Worm (Caenorhabditis elegans) whole organism, early embryonic: ENCODE measurements around the gene sdz-38.

Experiments
- B0310.2 ChIP-seq: sonication (generic microtip); optimal IDR thresholded peaks from 2 replicates; lab custom pipeline; 2016; ENCODE audit warnings: mild to moderate bottlenecking, missing genetic modification characterization, missing compliant biosample characterization
- F13C5.2 ChIP-seq: sonication (generic microtip); optimal IDR thresholded peaks from 2 replicates; lab custom pipeline; 2017; ENCODE audit warnings: mild to moderate bottlenecking, missing genetic modification characterization, inconsistent platforms, missing compliant biosample characterization
- aly-1 ChIP-seq: sonication (generic microtip); optimal IDR thresholded peaks from 2 replicates; lab custom pipeline; 2016; ENCODE audit warnings: missing genetic modification characterization, missing compliant biosample characterization
- ama-1 ChIP-seq: fragments of 150-350 bp; optimal IDR thresholded peaks from 2 replicates; lab custom pipeline; 2014
- ceh-13 ChIP-seq: fragments of 200-800 bp; sonication (Bioruptor generic); optimal IDR thresholded peaks from 2 replicates; lab custom pipeline; 2018; ENCODE audit warnings: mild to moderate bottlenecking, missing genetic modification characterization, missing compliant biosample characterization
- ceh-36 ChIP-seq: sonication (generic microtip); optimal IDR thresholded peaks from 2 replicates; lab custom pipeline; 2016; ENCODE audit warnings: missing genetic modification characterization, inconsistent platforms, missing compliant biosample characterization
- ets-7 ChIP-seq: sonication (generic microtip); optimal IDR thresholded peaks from 2 replicates; lab custom pipeline; 2016; ENCODE audit warnings: missing genotype, missing genetic modification characterization, missing compliant biosample characterization
- flt-1 ChIP-seq: fragments of 200-800 bp; sonication (Bioruptor generic); IDR thresholded peaks from 2 replicates; pipeline ENCODE4 v1.3.6; 2022; ENCODE audit warnings: missing genetic modification characterization, missing compliant biosample characterization
- hmbx-1 ChIP-seq: sonication (generic microtip); optimal IDR thresholded peaks from 2 replicates; lab custom pipeline; 2016; ENCODE audit warnings: mild to moderate bottlenecking, missing genetic modification characterization, missing compliant biosample characterization
- hmg-4 ChIP-seq: fragments of 200-800 bp; sonication (Bioruptor generic); optimal IDR thresholded peaks from 2 replicates; lab custom pipeline; 2018; ENCODE audit warnings: mild to moderate bottlenecking, missing genetic modification characterization, missing compliant biosample characterization
- hnd-1 ChIP-seq: sonication (generic microtip); optimal IDR thresholded peaks from 2 replicates; lab custom pipeline; 2016; ENCODE audit warnings: missing genetic modification characterization, missing compliant biosample characterization
- pes-1 ChIP-seq: fragments of 200-800 bp; sonication (Bioruptor generic); IDR thresholded peaks from 2 replicates; pipeline ENCODE4 v1.3.6; 2022; ENCODE audit warnings: missing genetic modification reagents, missing genetic modification characterization, missing compliant biosample characterization
- scrt-1 ChIP-seq: fragments of 200-800 bp; sonication (Bioruptor generic); IDR thresholded peaks from 2 replicates; pipeline ENCODE4 v1.3.6; 2022; ENCODE audit warnings: missing genetic modification characterization, missing compliant biosample characterization
- sea-1 ChIP-seq: fragments of 200-800 bp; sonication (Bioruptor generic); conservative IDR thresholded peaks from 2 replicates; pipeline ENCODE4 v1.3.6; 2022; ENCODE audit warnings: missing genetic modification characterization, missing compliant biosample characterization
- tbx-11 ChIP-seq: fragments of 200-800 bp; sonication (Bioruptor generic); IDR thresholded peaks from 2 replicates; pipeline ENCODE4 v1.3.6; 2022; ENCODE audit warnings: missing genetic modification characterization, missing compliant biosample characterization
- tbx-37 ChIP-seq: fragments of 200-800 bp; sonication (Bioruptor generic); conservative IDR thresholded peaks from 2 replicates; pipeline ENCODE4 v1.3.6; 2022; ENCODE audit warnings: missing genetic modification reagents, missing genetic modification characterization, missing compliant biosample characterization
- tra-4 ChIP-seq: sonication (generic microtip); optimal IDR thresholded peaks from 2 replicates; lab custom pipeline; 2017; ENCODE audit warnings: missing genetic modification characterization, missing compliant biosample characterization

sdz-38 gene

DNA sequence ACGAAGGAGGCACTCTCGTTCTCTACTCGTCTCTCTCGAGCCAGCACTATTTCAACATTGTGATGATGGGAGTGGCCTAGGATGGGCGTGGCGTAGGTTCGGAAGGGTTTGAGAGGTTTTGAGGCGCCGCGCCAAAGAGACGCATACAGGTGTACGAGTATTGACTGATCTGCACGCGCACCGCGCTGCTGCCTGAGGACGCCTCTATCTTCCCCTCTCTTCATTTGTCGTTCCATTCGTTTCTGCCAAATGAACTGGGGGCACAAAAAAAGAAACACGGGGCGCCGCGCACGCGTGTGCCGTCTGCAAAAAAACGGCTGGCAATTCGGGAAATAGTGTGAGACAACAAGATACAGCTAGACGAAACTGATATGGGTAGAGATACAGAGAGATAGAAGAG is 34.4 kb upstream of the sdz-38 start, which contains the start of gene lec-2:
Gene lec-2 (minus strand): TSS at position 171 of the 400 bp plus-strand sequence.
- TF ChIP-seq aly-1 (tag; lab: Kevin White, UChicago) (peak; percentile 0), tbx-37 (GFP tag; lab: Robert Waterston, UW) (no peak), sea-1 (GFP tag; lab: Robert Waterston, UW) (no peak)

DNA sequence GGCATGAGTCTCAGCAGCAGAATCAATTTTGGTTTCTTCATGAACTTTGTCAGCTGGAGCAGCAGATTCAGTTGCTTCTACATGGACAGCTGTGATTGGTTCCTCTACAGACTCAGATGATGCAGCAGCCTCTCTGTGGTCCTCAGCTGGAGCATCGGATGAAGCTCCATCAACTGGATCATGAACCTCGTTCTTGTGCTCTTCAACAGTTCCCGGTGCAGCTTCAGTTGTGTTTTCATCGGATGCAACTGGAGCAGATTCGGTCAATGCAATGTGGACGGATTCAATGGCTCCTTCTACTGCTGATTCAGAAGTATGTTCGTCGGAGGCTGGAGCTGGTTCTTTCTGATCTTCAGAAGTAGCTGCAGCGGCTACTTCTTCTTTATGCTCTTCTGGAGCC is 32.7 kb upstream of the sdz-38 start:
- TF ChIP-seq scrt-1 (GFP tag; lab: Robert Waterston, UW): no peak
- no peak for TF ChIP-seq B0310.2
- no peak for TF ChIP-seq hnd-1 (tag; lab: Kevin White, UChicago)
- no peak for TF ChIP-seq flt-1 (GFP tag; lab: Robert Waterston, UW)
- no peak for TF ChIP-seq ets-7 (tag; lab: Kevin White, UChicago)
- TF ChIP-seq F13C5.2 (tag; lab: Kevin White, UChicago): no peak
- no peak for TF ChIP-seq hmbx-1 (tag; lab: Kevin White, UChicago)
- TF ChIP-seq ceh-36: no peak
- no peak for TF ChIP-seq aly-1 (tag; lab: Kevin White, UChicago)
- no peak for TF ChIP-seq ama-1
- TF ChIP-seq ceh-13 (GFP tag; lab: Kevin White, UChicago): no peak
- no peak for TF ChIP-seq tra-4
- TF ChIP-seq tbx-11 (GFP tag; lab: Robert Waterston, UW): no peak
- TF ChIP-seq pes-1 (GFP tag; lab: Robert Waterston, UW): no peak
- TF ChIP-seq hmg-4 (GFP tag; lab: Kevin White, UChicago): no peak
- TF ChIP-seq sea-1 (GFP tag; lab: Robert Waterston, UW): no peak
- TF ChIP-seq tbx-37 (GFP tag; lab: Robert Waterston, UW): no peak

DNA sequence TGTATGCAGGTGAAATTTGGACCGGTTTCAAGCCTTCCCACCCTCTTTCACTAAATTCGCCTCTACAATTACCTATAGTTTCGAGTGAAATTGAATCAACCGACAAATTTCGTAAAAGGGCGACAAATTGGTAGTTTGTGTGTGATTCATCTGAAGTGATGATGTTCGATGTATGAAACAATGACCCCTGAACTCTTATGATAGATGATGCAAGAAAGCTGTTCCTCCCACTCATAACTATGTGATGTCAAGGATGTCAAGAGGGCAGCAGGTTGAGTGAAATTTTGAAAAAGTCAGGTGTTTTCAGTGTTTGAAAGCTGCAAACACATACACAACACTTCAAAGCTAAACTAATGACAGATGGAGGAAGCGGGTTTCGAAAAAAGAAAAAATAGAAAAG is 30.8 kb upstream of the sdz-38 start:
- TF ChIP-seq hnd-1 (tag; lab: Kevin White, UChicago): no peak
- no peak for TF ChIP-seq B0310.2
- TF ChIP-seq flt-1 (GFP tag; lab: Robert Waterston, UW): no peak
- no peak for TF ChIP-seq ceh-13 (GFP tag; lab: Kevin White, UChicago)
- no peak for TF ChIP-seq F13C5.2 (tag; lab: Kevin White, UChicago)
- no peak for TF ChIP-seq hmbx-1 (tag; lab: Kevin White, UChicago)
- no peak for TF ChIP-seq ets-7 (tag; lab: Kevin White, UChicago)
- TF ChIP-seq tbx-11 (GFP tag; lab: Robert Waterston, UW): no peak

DNA sequence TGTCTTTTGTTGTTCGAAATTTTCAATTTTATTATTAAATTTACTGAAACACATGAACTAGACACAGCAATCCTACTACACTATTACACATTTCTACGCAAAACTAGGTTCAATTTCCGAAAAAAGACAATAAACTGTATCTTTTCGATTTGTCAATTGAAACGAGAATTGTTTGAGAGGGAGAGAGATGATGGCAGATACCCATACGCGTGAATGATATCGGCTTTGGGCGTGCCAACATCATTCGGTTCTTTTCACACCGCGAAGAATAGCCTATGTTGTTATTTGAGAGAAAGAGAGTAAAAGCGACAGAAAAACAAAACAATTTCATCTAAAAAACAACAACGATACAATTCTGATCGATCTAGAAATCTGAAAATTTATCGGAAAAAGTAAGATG is 30.1 kb upstream of the sdz-38 start:
- TF ChIP-seq hnd-1 (tag; lab: Kevin White, UChicago) (no peak), B0310.2 (no peak), ama-1 (no peak), aly-1 (tag; lab: Kevin White, UChicago) (no peak), ets-7 (tag; lab: Kevin White, UChicago) (no peak), tra-4 (no peak), hmbx-1 (tag; lab: Kevin White, UChicago) (no peak), F13C5.2 (tag; lab: Kevin White, UChicago) (no peak), flt-1 (GFP tag; lab: Robert Waterston, UW) (no peak), ceh-13 (GFP tag; lab: Kevin White, UChicago) (no peak), tbx-37 (GFP tag; lab: Robert Waterston, UW) (no peak), scrt-1 (GFP tag; lab: Robert Waterston, UW) (no peak), hmg-4 (GFP tag; lab: Kevin White, UChicago) (no peak), ceh-36 (no peak), pes-1 (GFP tag; lab: Robert Waterston, UW) (no peak), sea-1 (GFP tag; lab: Robert Waterston, UW) (no peak), tbx-11 (GFP tag; lab: Robert Waterston, UW) (no peak)

DNA sequence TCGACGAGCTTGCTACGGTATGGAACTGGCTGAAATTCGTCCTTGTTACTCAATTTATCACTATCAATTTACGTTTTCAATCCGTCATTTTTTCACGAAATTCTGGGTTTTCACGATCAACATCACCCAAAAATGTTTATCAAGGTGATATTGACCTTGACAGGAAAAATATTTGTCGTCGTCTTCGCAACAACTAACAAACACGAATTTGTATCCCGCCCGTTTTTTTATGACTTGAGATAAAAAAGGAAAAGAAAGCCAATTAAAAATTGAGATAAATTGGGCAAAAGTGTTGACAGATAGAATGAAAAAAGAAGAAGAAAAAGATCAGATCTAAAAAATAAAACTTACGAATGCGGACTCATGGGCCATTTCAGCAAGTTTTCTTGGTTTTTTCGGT is 29.3 kb upstream of the sdz-38 start:
- TF ChIP-seq sea-1 (GFP tag; lab: Robert Waterston, UW) (no peak), pes-1 (GFP tag; lab: Robert Waterston, UW) (no peak), scrt-1 (GFP tag; lab: Robert Waterston, UW) (no peak), tra-4 (no peak), hmbx-1 (tag; lab: Kevin White, UChicago) (no peak), tbx-11 (GFP tag; lab: Robert Waterston, UW) (no peak), hnd-1 (tag; lab: Kevin White, UChicago) (no peak), ets-7 (tag; lab: Kevin White, UChicago) (no peak), hmg-4 (GFP tag; lab: Kevin White, UChicago) (no peak), aly-1 (tag; lab: Kevin White, UChicago) (no peak), ama-1 (no peak), flt-1 (GFP tag; lab: Robert Waterston, UW) (no peak), tbx-37 (GFP tag; lab: Robert Waterston, UW) (no peak), ceh-13 (GFP tag; lab: Kevin White, UChicago) (no peak), F13C5.2 (tag; lab: Kevin White, UChicago) (no peak), ceh-36 (no peak)

DNA sequence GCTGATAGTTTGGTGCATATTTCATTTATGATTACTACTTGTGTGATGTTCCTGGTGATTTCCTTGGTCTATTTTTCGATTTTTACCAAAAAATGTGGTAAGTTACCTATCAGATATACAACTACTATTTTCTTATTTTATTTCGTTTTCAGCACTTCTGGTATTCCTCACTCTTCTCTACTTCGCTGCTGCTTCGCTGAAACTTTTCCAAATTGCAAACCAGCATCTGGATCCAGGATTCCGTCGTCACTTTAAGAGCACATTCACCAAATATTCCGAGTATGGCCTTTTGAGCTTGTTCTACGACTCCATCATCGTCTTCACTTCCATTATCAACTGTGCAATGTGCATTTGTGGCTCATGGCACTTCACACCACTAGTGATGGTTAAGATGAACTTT is 26.9 kb upstream of the sdz-38 start:
- TF ChIP-seq hnd-1 (tag; lab: Kevin White, UChicago) (no peak), scrt-1 (GFP tag; lab: Robert Waterston, UW) (no peak), ets-7 (tag; lab: Kevin White, UChicago) (no peak), flt-1 (GFP tag; lab: Robert Waterston, UW) (no peak), tbx-11 (GFP tag; lab: Robert Waterston, UW) (no peak), hmbx-1 (tag; lab: Kevin White, UChicago) (no peak), tbx-37 (GFP tag; lab: Robert Waterston, UW) (no peak), pes-1 (GFP tag; lab: Robert Waterston, UW) (no peak), ama-1 (no peak), aly-1 (tag; lab: Kevin White, UChicago) (no peak)

DNA sequence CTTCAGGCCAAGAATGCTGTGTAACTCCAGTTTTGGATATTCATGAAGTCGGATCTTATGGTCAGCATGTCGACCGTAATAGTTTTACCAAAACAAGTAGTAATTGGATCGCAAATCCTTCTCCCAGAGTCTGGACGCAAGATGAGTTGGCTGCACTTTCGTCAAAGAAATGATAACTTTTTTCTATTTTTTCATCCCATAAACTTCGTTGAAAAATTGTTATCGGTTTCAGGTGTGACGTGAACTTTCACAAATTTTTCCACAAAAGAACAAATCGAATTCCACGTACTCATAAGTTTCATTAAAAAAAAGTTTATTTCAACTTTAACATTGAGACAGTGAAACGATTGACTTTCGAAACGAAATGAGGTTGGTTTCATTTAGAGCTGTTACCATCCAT is 26.3 kb upstream of the sdz-38 start, which contains the start of gene ZK892.5:
Gene ZK892.5 (plus strand): TSS at position 301 of the 400 bp plus-strand sequence.
- TF ChIP-seq hmg-4 (GFP tag; lab: Kevin White, UChicago): no peak
- no peak for TF ChIP-seq F13C5.2 (tag; lab: Kevin White, UChicago)
- no peak for TF ChIP-seq flt-1 (GFP tag; lab: Robert Waterston, UW)
- TF ChIP-seq ets-7 (tag; lab: Kevin White, UChicago): no peak
- no peak for TF ChIP-seq sea-1 (GFP tag; lab: Robert Waterston, UW)
- TF ChIP-seq tbx-37 (GFP tag; lab: Robert Waterston, UW): no peak
- TF ChIP-seq hmbx-1 (tag; lab: Kevin White, UChicago): no peak
- TF ChIP-seq aly-1 (tag; lab: Kevin White, UChicago): no peak
- TF ChIP-seq ceh-36: no peak
- no peak for TF ChIP-seq B0310.2
